Fruit fly (Drosophila melanogaster) whole organism, adult: ENCODE results near the gene CG43051.
A peak's percentile ranks its signal among the peaks of the same experiment; 100 is the strongest.

ENCODE experiments used
- CG11617 ChIP-seq: fragments of 200-800 bp; sonication (Bioruptor generic); optimal IDR thresholded peaks from 2 replicates; lab custom pipeline; 2017; ENCODE audit warnings: mild to moderate bottlenecking, missing biosample characterization, missing genetic modification reagents, missing genetic modification characterization
- CG12768 ChIP-seq: fragments of 200-800 bp; sonication (Bioruptor generic); optimal IDR thresholded peaks from 2 replicates; lab custom pipeline; 2017; ENCODE audit warnings: missing biosample characterization, missing genetic modification characterization, mild to moderate bottlenecking, moderate library complexity, missing genetic modification reagents
- CG14711 ChIP-seq: fragments of 200-800 bp; sonication (Bioruptor generic); optimal IDR thresholded peaks from 2 replicates; lab custom pipeline; 2018; ENCODE audit warnings: missing biosample characterization, mild to moderate bottlenecking, missing genetic modification characterization, moderate library complexity
- CG1620 ChIP-seq: fragments of 200-800 bp; sonication (Bioruptor generic); optimal IDR thresholded peaks from 2 replicates; lab custom pipeline; 2016; ENCODE audit warnings: missing biosample characterization, missing genetic modification characterization
- CG33017 ChIP-seq: fragments of 200-800 bp; sonication (Bioruptor generic); optimal IDR thresholded peaks from 2 replicates; lab custom pipeline; 2018; ENCODE audit warnings: missing biosample characterization, mild to moderate bottlenecking, missing genetic modification characterization, moderate library complexity
- CG5204 ChIP-seq: fragments of 200-800 bp; sonication (Bioruptor generic); optimal IDR thresholded peaks from 2 replicates; lab custom pipeline; 2016; ENCODE audit warnings: missing biosample characterization, missing genetic modification characterization
- CG7045 ChIP-seq: fragments of 200-800 bp; sonication (Bioruptor generic); optimal IDR thresholded peaks from 2 replicates; lab custom pipeline; 2017; ENCODE audit warnings: missing biosample characterization, mild to moderate bottlenecking, missing genetic modification characterization
- CG7101 ChIP-seq: fragments of 200-800 bp; sonication (Bioruptor generic); optimal IDR thresholded peaks from 2 replicates; lab custom pipeline; 2018; ENCODE audit warnings: missing biosample characterization, mild to moderate bottlenecking, missing genetic modification characterization, moderate library complexity
- Hr96 ChIP-seq: fragments of 200-800 bp; sonication (Bioruptor generic); optimal IDR thresholded peaks from 2 replicates; lab custom pipeline; 2016; ENCODE audit warnings: missing biosample characterization, missing genetic modification characterization
- Mnt ChIP-seq: fragments of 200-800 bp; sonication (Bioruptor generic); optimal IDR thresholded peaks from 2 replicates; lab custom pipeline; 2016; ENCODE audit warnings: missing biosample characterization, mild to moderate bottlenecking, missing genetic modification characterization
- kay ChIP-seq: fragments of 200-800 bp; sonication (Bioruptor generic); peaks from one replicate; lab custom pipeline; 2016; ENCODE audit warnings: missing biosample characterization, missing genetic modification characterization, borderline replicate concordance
- ovo ChIP-seq: fragments of 200-800 bp; sonication (Bioruptor generic); optimal IDR thresholded peaks from 2 replicates; lab custom pipeline; 2016; ENCODE audit warnings: missing biosample characterization, missing genetic modification characterization
- pad ChIP-seq: fragments of 200-800 bp; sonication (Bioruptor generic); optimal IDR thresholded peaks from 3 replicates; lab custom pipeline; 2017; ENCODE audit warnings: missing biosample characterization, missing genetic modification characterization, mild to moderate bottlenecking, moderate library complexity, missing genetic modification reagents
- tj ChIP-seq: fragments of 200-800 bp; sonication (Bioruptor generic); optimal IDR thresholded peaks from 3 replicates; lab custom pipeline; 2017; ENCODE audit warnings: missing biosample characterization, mild to moderate bottlenecking, missing genetic modification characterization, moderate library complexity

- no peak for TF ChIP-seq kay (GFP tag; lab: Kevin White, UChicago)
- no peak for TF ChIP-seq pad (GFP tag; lab: Kevin White, UChicago)
- TF ChIP-seq CG12768 (GFP tag; lab: Kevin White, UChicago), result no peak
- TF ChIP-seq CG33017 (tag; lab: Kevin White, UChicago), result no peak
- TF ChIP-seq CG14711, result no peak
- no peak for TF ChIP-seq ovo
- TF ChIP-seq CG11617, result no peak
- TF ChIP-seq tj, result no peak
- no peak for TF ChIP-seq CG1620
- no peak for TF ChIP-seq CG7101 (tag; lab: Kevin White, UChicago)
- TF ChIP-seq CG5204, result no peak
- no peak for TF ChIP-seq CG7045 (GFP tag; lab: Kevin White, UChicago)
- TF ChIP-seq Mnt (GFP tag; lab: Kevin White, UChicago), result peak; percentile 29
- TF ChIP-seq Hr96 (GFP tag; lab: Kevin White, UChicago), result no peak
Measured at dm6 chr2L:12506744-12507143, 995 bp upstream of the CG43051 start.
